Fruit fly (Drosophila melanogaster) whole organism, pupa: ENCODE results near the gene CG11583.

Source experiments
- CG12605 ChIP-seq: fragments of 200-800 bp; sonication (Bioruptor generic); IDR thresholded peaks from 2 replicates; pipeline ENCODE4 v1.3.6; 2022; ENCODE audit warnings: missing biosample characterization, missing genetic modification characterization
- CG13204 ChIP-seq: fragments of 200-800 bp; sonication (Bioruptor generic); optimal IDR thresholded peaks from 2 replicates; lab custom pipeline; 2018; ENCODE audit warnings: missing biosample characterization, mild to moderate bottlenecking, missing genetic modification characterization, moderate library complexity
- CG32121 ChIP-seq: fragments of 200-800 bp; sonication (Bioruptor generic); IDR thresholded peaks from 2 replicates; pipeline ENCODE4 v1.3.6; 2022; ENCODE audit warnings: missing biosample characterization, missing genetic modification characterization
- CG34367 ChIP-seq: fragments of 200-800 bp; sonication (Bioruptor generic); optimal IDR thresholded peaks from 2 replicates; lab custom pipeline; 2018; ENCODE audit warnings: missing biosample characterization, mild to moderate bottlenecking, missing genetic modification characterization
- CG4496 ChIP-seq: fragments of 200-800 bp; sonication (Bioruptor generic); IDR thresholded peaks from 3 replicates; pipeline ENCODE4 v1.3.6; 2022; ENCODE audit warnings: missing biosample characterization, missing genetic modification characterization
- CG9948 ChIP-seq: fragments of 200-800 bp; sonication (Bioruptor generic); optimal IDR thresholded peaks from 2 replicates; lab custom pipeline; 2018; ENCODE audit warnings: missing biosample characterization, mild to moderate bottlenecking, missing genetic modification characterization, moderate library complexity
- EcR ChIP-seq: fragments of 200-800 bp; sonication (Bioruptor generic); optimal IDR thresholded peaks from 3 replicates; lab custom pipeline; 2019; ENCODE audit warnings: missing biosample characterization, missing genetic modification characterization, mild to moderate bottlenecking, moderate library complexity, missing genetic modification reagents
- Ets98B ChIP-seq: fragments of 200-800 bp; sonication (Bioruptor generic); IDR thresholded peaks from 2 replicates; pipeline ENCODE4 v1.3.6; 2022; ENCODE audit warnings: missing biosample characterization, missing genetic modification characterization
- Pif1A ChIP-seq: fragments of 200-800 bp; sonication (Bioruptor generic); optimal IDR thresholded peaks from 3 replicates; lab custom pipeline; 2016; ENCODE audit warnings: missing biosample characterization, missing genetic modification characterization
- fd96Ca ChIP-seq: fragments of 200-800 bp; sonication (Bioruptor generic); IDR thresholded peaks from 3 replicates; pipeline ENCODE4 v1.3.6; 2022; ENCODE audit warnings: missing biosample characterization, missing genetic modification characterization
- gl ChIP-seq: fragments of 200-800 bp; sonication (Bioruptor generic); optimal IDR thresholded peaks from 2 replicates; lab custom pipeline; 2018; ENCODE audit warnings: missing biosample characterization, mild to moderate bottlenecking, missing genetic modification characterization

DNA sequence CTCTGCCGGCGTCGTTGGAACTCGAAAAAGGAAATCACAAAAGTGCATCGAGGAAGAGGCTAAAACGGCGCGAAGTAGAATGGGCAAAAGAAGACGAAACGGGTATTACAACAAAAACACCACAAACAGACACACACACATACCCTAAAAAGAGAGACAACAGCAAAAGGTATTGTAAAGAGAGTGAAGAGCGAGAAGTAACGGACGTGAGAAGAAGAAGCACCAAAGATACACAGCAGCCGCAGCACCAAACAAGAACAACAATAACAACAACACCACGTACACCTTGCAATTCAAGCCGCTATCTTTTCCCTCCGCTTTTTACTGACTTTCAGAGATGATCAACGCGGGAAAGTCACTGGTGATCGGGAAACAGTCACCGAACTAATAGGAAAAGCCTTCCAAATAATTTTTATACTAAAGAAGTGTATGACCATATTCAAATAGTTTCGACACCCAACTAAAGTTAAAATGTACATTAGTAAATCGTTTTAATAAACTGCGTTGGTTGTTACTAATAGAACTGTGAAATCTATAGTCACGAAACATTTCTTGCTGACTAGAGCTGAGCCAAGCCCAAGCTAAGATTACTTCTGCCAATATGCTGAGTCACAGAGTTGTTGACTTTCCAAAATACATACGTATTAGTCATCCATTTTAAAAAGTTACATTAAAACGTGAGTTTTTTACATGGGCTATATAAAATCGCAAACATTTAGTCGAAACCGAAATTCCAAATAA lies 30.3 kb downstream of the CG11583 start:
- TF ChIP-seq EcR (GFP tag; lab: Kevin White, UChicago): peak; percentile 69
- no peak for TF ChIP-seq Pif1A (GFP tag; lab: Kevin White, UChicago)
- TF ChIP-seq CG32121 (GFP tag; lab: Robert Waterston, UW): no peak
- no peak for TF ChIP-seq CG13204 (GFP tag; lab: Kevin White, UChicago)
- TF ChIP-seq CG12605 (GFP tag; lab: Robert Waterston, UW): no peak
- no peak for TF ChIP-seq fd96Ca (GFP tag; lab: Robert Waterston, UW)
- TF ChIP-seq CG9948 (tag; lab: Kevin White, UChicago): no peak
- peak; percentile 70 for TF ChIP-seq gl
- 0 out of 3 replicates have a peak, but pooled peaks have one; percentile 28 for TF ChIP-seq CG4496 (GFP tag; lab: Robert Waterston, UW)
- TF ChIP-seq Ets98B: no peak
- no peak for TF ChIP-seq CG34367 (tag; lab: Kevin White, UChicago)
